Worm (Caenorhabditis elegans) whole organism, L4 larva: ENCODE measurements around the gene cyp-13B1.
A peak's percentile ranks its signal among the peaks of the same experiment; 100 is the strongest.

Source experiments
- F37D6.2 ChIP-seq: sonication (generic microtip); optimal IDR thresholded peaks from 2 replicates; lab custom pipeline; 2016; ENCODE audit warnings: mild to moderate bottlenecking, missing genetic modification characterization, missing compliant biosample characterization
- F44E2.7 ChIP-seq: fragments of 200-800 bp; sonication (Bioruptor generic); IDR thresholded peaks from 2 replicates; pipeline ENCODE4 v2.1.2; 2022; ENCODE audit warnings: missing genetic modification characterization, missing compliant biosample characterization
- Y48G9A.11 ChIP-seq: fragments of 200-800 bp; sonication (Bioruptor generic); IDR thresholded peaks from 2 replicates; pipeline ENCODE4 v1.3.6; 2022; ENCODE audit warnings: missing genetic modification reagents, missing genetic modification characterization, missing compliant biosample characterization
- Y75B8A.6 ChIP-seq: fragments of 200-800 bp; sonication (Bioruptor generic); IDR thresholded peaks from 2 replicates; pipeline ENCODE4 v1.3.6; 2022; ENCODE audit warnings: missing genetic modification reagents, missing genetic modification characterization, missing compliant biosample characterization
- ZK337.2 ChIP-seq: fragments of 200-800 bp; sonication (Bioruptor generic); IDR thresholded peaks from 2 replicates; pipeline ENCODE4 v1.3.6; 2022; ENCODE audit warnings: missing genetic modification reagents, missing genetic modification characterization, missing compliant biosample characterization
- ZK546.5 ChIP-seq, 2 experiments: sonication (generic microtip); optimal IDR thresholded peaks; 2 replicates each; lab custom pipeline; 2017; ENCODE audit warnings: missing biosample characterization in 2 of 2, missing genetic modification characterization in 2 of 2
- aha-1 ChIP-seq: fragments of 150-350 bp; peaks from one replicate; lab custom pipeline; 2014; ENCODE audit warnings: missing biosample characterization, missing genetic modification characterization
- arid-1 ChIP-seq: fragments of 200-800 bp; sonication (Bioruptor generic); conservative IDR thresholded peaks from 2 replicates; pipeline ENCODE4 v1.3.6; 2022; ENCODE audit warnings: missing genetic modification reagents, missing genetic modification characterization, missing compliant biosample characterization
- attf-4 ChIP-seq: sonication (generic microtip); optimal IDR thresholded peaks from 3 replicates; lab custom pipeline; 2017; ENCODE audit warnings: missing biosample characterization, missing genetic modification characterization
- ceh-32 ChIP-seq: sonication (generic microtip); optimal IDR thresholded peaks from 2 replicates; lab custom pipeline; 2016; ENCODE audit warnings: mild to moderate bottlenecking, missing genetic modification characterization, missing compliant biosample characterization; ENCODE audit not compliant: poor library complexity
- ceh-44 ChIP-seq: fragments of 200-800 bp; sonication (Bioruptor generic); IDR thresholded peaks from 2 replicates; pipeline ENCODE4 v1.3.6; 2022; ENCODE audit warnings: missing genetic modification reagents, missing genetic modification characterization, missing compliant biosample characterization
- ceh-82 ChIP-seq: sonication (generic microtip); optimal IDR thresholded peaks from 2 replicates; lab custom pipeline; 2017; ENCODE audit warnings: missing biosample characterization, missing genetic modification characterization
- ces-1 ChIP-seq: fragments of 150-350 bp; sonication (generic microtip); optimal IDR thresholded peaks from 4 replicates; lab custom pipeline; 2014; ENCODE audit warnings: missing biosample characterization, missing genetic modification reagents, missing genetic modification characterization
- daf-16 ChIP-seq, 3 experiments: sonication (generic microtip); optimal IDR thresholded peaks; 2 replicates each; lab custom pipeline; 2016 to 2017; ENCODE audit warnings: missing genetic modification characterization in 3 of 3, missing genetic modification reagents in 3 of 3, mild to moderate bottlenecking in 2 of 3, missing compliant biosample characterization in 2 of 3, missing biosample characterization in 1 of 3, moderate library complexity in 1 of 3
- daf-19 ChIP-seq: fragments of 200-800 bp; sonication (Bioruptor generic); conservative IDR thresholded peaks from 2 replicates; pipeline ENCODE4 v1.3.6; 2022; ENCODE audit warnings: missing genetic modification characterization, missing compliant biosample characterization
- dmd-6 ChIP-seq: fragments of 200-800 bp; sonication (Bioruptor generic); IDR thresholded peaks from 2 replicates; pipeline ENCODE4 v1.3.6; 2022; ENCODE audit warnings: missing genetic modification reagents, missing genetic modification characterization, missing compliant biosample characterization
- dmd-8 ChIP-seq: fragments of 200-800 bp; sonication (Bioruptor generic); IDR thresholded peaks from 2 replicates; pipeline ENCODE4 v1.3.6; 2022; ENCODE audit warnings: missing genetic modification characterization, missing compliant biosample characterization
- duxl-1 ChIP-seq: sonication (generic microtip); optimal IDR thresholded peaks from 2 replicates; lab custom pipeline; 2016; ENCODE audit warnings: mild to moderate bottlenecking, missing genetic modification characterization, moderate library complexity, missing compliant biosample characterization; ENCODE audit not compliant: poor library complexity
- dve-1 ChIP-seq: sonication (generic microtip); optimal IDR thresholded peaks from 2 replicates; lab custom pipeline; 2017; ENCODE audit warnings: antibody characterized with exemption, mild to moderate bottlenecking, missing genetic modification characterization, missing compliant biosample characterization; ENCODE audit not compliant: insufficient read depth
- egl-27 ChIP-seq: sonication (generic microtip); optimal IDR thresholded peaks from 3 replicates; lab custom pipeline; 2017; ENCODE audit warnings: missing biosample characterization, missing genetic modification reagents, missing genetic modification characterization
- fos-1 ChIP-seq: fragments of 150-350 bp; optimal IDR thresholded peaks from 2 replicates; lab custom pipeline; 2014; ENCODE audit warnings: missing biosample characterization, missing genetic modification characterization
- lim-7 ChIP-seq: fragments of 200-800 bp; sonication (Bioruptor generic); IDR thresholded peaks from 2 replicates; pipeline ENCODE4 v1.3.6; 2022; ENCODE audit warnings: missing genetic modification characterization, missing compliant biosample characterization
- lin-13 ChIP-seq: fragments of 150-350 bp; optimal IDR thresholded peaks from 2 replicates; lab custom pipeline; 2014; ENCODE audit warnings: missing biosample characterization, missing genetic modification reagents, missing genetic modification characterization
- lin-38 ChIP-seq: fragments of 200-800 bp; sonication (Bioruptor generic); IDR thresholded peaks from 2 replicates; pipeline ENCODE4 v1.3.6; 2022; ENCODE audit warnings: missing genetic modification reagents, missing genetic modification characterization, missing compliant biosample characterization
- lsy-2 ChIP-seq, 2 experiments: fragments of 150-350 bp in 1 of 2; sonication (generic microtip) in 1 of 2; optimal IDR thresholded peaks; 2 replicates each; lab custom pipeline; 2014 to 2017; ENCODE audit warnings: missing biosample characterization in 2 of 2, missing genetic modification characterization in 2 of 2
- madf-9 ChIP-seq: fragments of 200-800 bp; sonication (Bioruptor generic); conservative IDR thresholded peaks from 2 replicates; pipeline ENCODE4 v1.3.6; 2022; ENCODE audit warnings: missing genetic modification reagents, missing genetic modification characterization, missing compliant biosample characterization
- mdt-29 ChIP-seq: fragments of 200-800 bp; sonication (Bioruptor generic); IDR thresholded peaks from 2 replicates; pipeline ENCODE4 v1.3.6; 2022; ENCODE audit warnings: missing genetic modification reagents, missing genetic modification characterization, missing compliant biosample characterization
- mep-1 ChIP-seq: fragments of 150-350 bp; sonication (generic microtip); optimal IDR thresholded peaks from 3 replicates; lab custom pipeline; 2014; ENCODE audit warnings: missing biosample characterization, missing genetic modification characterization
- mes-2 ChIP-seq: sonication (generic microtip); optimal IDR thresholded peaks from 2 replicates; lab custom pipeline; 2016; ENCODE audit warnings: missing genotype, mild to moderate bottlenecking, missing genetic modification characterization, missing compliant biosample characterization; ENCODE audit not compliant: poor library complexity, severe bottlenecking
- nhr-10 ChIP-seq: fragments of 150-350 bp; optimal IDR thresholded peaks from 2 replicates; lab custom pipeline; 2014; ENCODE audit warnings: missing biosample characterization, missing genetic modification characterization
- nhr-102 ChIP-seq: sonication (generic microtip); optimal IDR thresholded peaks from 2 replicates; lab custom pipeline; 2016; ENCODE audit warnings: mild to moderate bottlenecking, missing genetic modification characterization, moderate library complexity, missing compliant biosample characterization
- nhr-237 ChIP-seq: sonication (generic microtip); optimal IDR thresholded peaks from 2 replicates; lab custom pipeline; 2017; ENCODE audit warnings: missing biosample characterization, missing genetic modification characterization
- nhr-25 ChIP-seq: sonication (generic microtip); optimal IDR thresholded peaks from 2 replicates; lab custom pipeline; 2017; ENCODE audit warnings: missing genetic modification characterization, mild to moderate bottlenecking, missing compliant biosample characterization, antibody characterized with exemption, moderate library complexity, borderline replicate concordance; ENCODE audit not compliant: insufficient read depth
- nhr-48 ChIP-seq: sonication (generic microtip); optimal IDR thresholded peaks from 2 replicates; lab custom pipeline; 2016; ENCODE audit warnings: mild to moderate bottlenecking, missing genetic modification characterization, missing compliant biosample characterization
- nhr-77 ChIP-seq: fragments of 150-350 bp; optimal IDR thresholded peaks from 2 replicates; lab custom pipeline; 2014; ENCODE audit warnings: missing biosample characterization, missing genetic modification characterization
- pha-4 ChIP-seq, 2 experiments: fragments of 150-350 bp in 1 of 2; fragments of 200-800 bp in 1 of 2; sonication (Bioruptor generic) in 1 of 2; IDR thresholded peaks in 1 of 2; optimal IDR thresholded peaks in 1 of 2; 2 replicates each; pipeline versions ENCODE4 v1.3.6 to Lab custom; 2014 to 2022; ENCODE audit warnings: missing genetic modification characterization in 2 of 2, missing genetic modification reagents in 2 of 2, missing biosample characterization in 1 of 2, missing compliant biosample characterization in 1 of 2
- php-3 ChIP-seq: fragments of 200-800 bp; sonication (Bioruptor generic); IDR thresholded peaks from 2 replicates; pipeline ENCODE4 v1.3.6; 2022; ENCODE audit warnings: missing genetic modification reagents, missing genetic modification characterization, missing compliant biosample characterization
- pqm-1 ChIP-seq: sonication (generic microtip); optimal IDR thresholded peaks from 2 replicates; lab custom pipeline; 2017; ENCODE audit warnings: missing biosample characterization, missing genetic modification characterization
- set-16 ChIP-seq: fragments of 200-800 bp; sonication (Bioruptor generic); IDR thresholded peaks from 2 replicates; pipeline ENCODE4 v1.3.6; 2022; ENCODE audit warnings: missing genetic modification reagents, missing genetic modification characterization, missing compliant biosample characterization
- snpc-1.2 ChIP-seq: fragments of 200-800 bp; sonication (Bioruptor generic); IDR thresholded peaks from 2 replicates; pipeline ENCODE4 v1.3.6; 2022; ENCODE audit warnings: missing genetic modification reagents, missing genetic modification characterization, missing compliant biosample characterization
- spr-3 ChIP-seq: fragments of 200-800 bp; sonication (Bioruptor generic); optimal IDR thresholded peaks from 2 replicates; lab custom pipeline; 2018; ENCODE audit warnings: mild to moderate bottlenecking, missing genetic modification characterization, missing compliant biosample characterization
- tag-97 ChIP-seq: fragments of 200-800 bp; sonication (Bioruptor generic); IDR thresholded peaks from 2 replicates; pipeline ENCODE4 v1.3.6; 2022; ENCODE audit warnings: missing genetic modification characterization, missing compliant biosample characterization
- tra-1 ChIP-seq: fragments of 200-800 bp; sonication (Bioruptor generic); IDR thresholded peaks from 2 replicates; pipeline ENCODE4 v1.3.6; 2022; ENCODE audit warnings: missing genetic modification reagents, missing genetic modification characterization, missing compliant biosample characterization
- unc-130 ChIP-seq: sonication (generic microtip); optimal IDR thresholded peaks from 2 replicates; lab custom pipeline; 2016; ENCODE audit warnings: missing genetic modification reagents, missing genetic modification characterization, missing compliant biosample characterization
- unc-62 ChIP-seq, 3 experiments: fragments of 150-350 bp in 1 of 3; sonication (generic microtip); optimal IDR thresholded peaks in 2 of 3; peaks in 1 of 3; 1 replicate in 1 of 3; 2 replicates in 2 of 3; lab custom pipeline; 2014 to 2017; ENCODE audit warnings: missing biosample characterization in 3 of 3, missing genetic modification characterization in 3 of 3, missing genetic modification reagents in 3 of 3, missing genotype in 1 of 3
- vab-7 ChIP-seq: fragments of 200-800 bp; sonication (Bioruptor generic); IDR thresholded peaks from 2 replicates; pipeline ENCODE4 v1.3.6; 2022; ENCODE audit warnings: missing genetic modification reagents, missing genetic modification characterization, missing compliant biosample characterization
- ztf-11 ChIP-seq: fragments of 150-350 bp; optimal IDR thresholded peaks from 2 replicates; lab custom pipeline; 2014; ENCODE audit warnings: missing biosample characterization, missing genetic modification characterization

Gene cyp-13B1

DNA sequence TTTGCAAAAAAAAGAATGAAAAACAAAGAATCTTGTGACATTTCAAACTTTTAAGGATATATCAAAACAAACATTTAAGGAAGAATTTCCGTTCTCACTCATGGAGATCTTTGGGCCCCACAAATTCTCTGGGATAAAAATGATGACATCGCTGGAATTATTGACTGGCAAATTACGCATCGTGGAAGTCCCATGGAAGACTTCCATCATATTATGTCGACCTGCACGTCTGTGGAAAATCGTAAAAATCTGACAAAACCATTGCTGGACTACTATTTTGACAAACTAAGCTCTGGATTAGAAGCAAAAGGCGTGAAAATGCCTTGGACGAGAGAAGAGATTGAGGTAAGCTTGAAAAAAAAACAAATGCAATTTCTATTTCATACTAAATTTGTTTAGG, 8.0 kb upstream of the cyp-13B1 start:
- no peak for TF ChIP-seq snpc-1.2 (GFP tag; lab: Robert Waterston, UW)
- peak; percentile 93 for TF ChIP-seq aha-1 (tag; lab: Kevin White, UChicago)

DNA sequence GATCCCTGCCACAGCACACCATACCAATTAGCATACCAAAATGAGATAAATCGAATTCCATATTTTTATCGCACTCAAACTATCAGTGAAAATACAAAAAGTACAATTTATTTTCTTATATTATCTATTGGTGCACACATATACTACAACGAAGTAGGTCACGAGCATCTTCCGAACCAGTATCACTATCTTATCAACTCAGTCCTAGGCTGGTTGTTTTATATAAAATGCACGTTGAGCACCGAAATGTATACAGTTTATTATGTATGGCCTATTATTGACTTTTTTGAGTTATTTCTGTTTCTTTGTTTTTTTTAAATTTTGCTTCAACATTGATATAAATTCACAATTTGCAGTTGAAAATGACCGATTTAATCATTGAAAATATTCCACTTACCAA, 6.3 kb upstream of the cyp-13B1 start, which contains the start of gene C29F7.2:
Gene C29F7.2 (plus strand): TSS at position 357 of the 400 bp plus-strand sequence.
- TF ChIP-seq dmd-8 (GFP tag; lab: Robert Waterston, UW) (no peak), nhr-25 (tag; lab: Kevin White, UChicago) (no peak), snpc-1.2 (GFP tag; lab: Robert Waterston, UW) (no peak), ZK337.2 (GFP tag; lab: Robert Waterston, UW) (no peak), unc-62 (GFP tag; optimal IDR thresholded peaks at IDR 0.05 in 1 of 2; lab: Kevin White, UChicago) (peak in 1 of 2 experiments; percentile 61), unc-62 (tag; optimal IDR thresholded peaks at IDR 0.05; lab: Kevin White, UChicago) (no peak), tra-1 (GFP tag; lab: Robert Waterston, UW) (no peak), mdt-29 (no peak), ztf-11 (tag; lab: Kevin White, UChicago) (no peak), mes-2 (no peak), nhr-237 (no peak), ces-1 (no peak), arid-1 (GFP tag; lab: Robert Waterston, UW) (no peak), lsy-2 (tag; optimal IDR thresholded peaks at IDR 0.05; lab: Kevin White, UChicago) (no peak), ceh-82 (tag; lab: Kevin White, UChicago) (no peak), pqm-1 (tag; lab: Kevin White, UChicago) (peak; percentile 47), Y75B8A.6 (no peak), Y48G9A.11 (no peak), tag-97 (no peak), mep-1 (tag; lab: Kevin White, UChicago) (peak; percentile 27), duxl-1 (no peak), egl-27 (no peak), F37D6.2 (tag; lab: Kevin White, UChicago) (no peak), attf-4 (tag; lab: Kevin White, UChicago) (no peak), lin-38 (GFP tag; lab: Robert Waterston, UW) (no peak), dve-1 (tag; lab: Kevin White, UChicago) (peak; percentile 84), pha-4 (GFP tag; IDR thresholded peaks at IDR 0.05; lab: Robert Waterston, UW) (no peak), pha-4 (tag; optimal IDR thresholded peaks at IDR 0.05; lab: Kevin White, UChicago) (no peak), F44E2.7 (GFP tag; lab: Robert Waterston, UW) (no peak), vab-7 (no peak), nhr-102 (peak; percentile 1), daf-19 (GFP tag; lab: Robert Waterston, UW) (no peak), madf-9 (GFP tag; lab: Robert Waterston, UW) (no peak), ceh-44 (GFP tag; lab: Robert Waterston, UW) (no peak), lim-7 (GFP tag; lab: Robert Waterston, UW) (no peak), set-16 (GFP tag; lab: Robert Waterston, UW) (no peak), unc-130 (no peak), nhr-10 (tag; lab: Kevin White, UChicago) (no peak), ZK546.5 (tag; optimal IDR thresholded peaks at IDR 0.05; lab: Kevin White, UChicago) (no peak), lin-13 (GFP tag; lab: Kevin White, UChicago) (no peak), nhr-77 (tag; lab: Kevin White, UChicago) (peak; percentile 87), fos-1 (tag; lab: Kevin White, UChicago) (no peak), daf-16 (GFP tag; optimal IDR thresholded peaks at IDR 0.05; lab: Kevin White, UChicago) (peak in 1 of 2 experiments; percentile 2), daf-16 (tag; optimal IDR thresholded peaks at IDR 0.05; lab: Kevin White, UChicago) (peak; percentile 91), ceh-32 (tag; lab: Kevin White, UChicago) (no peak), dmd-6 (GFP tag; lab: Robert Waterston, UW) (peak; percentile 48; the same call in 1 of the 2 replicates), spr-3 (GFP tag; lab: Kevin White, UChicago) (no peak), php-3 (GFP tag; lab: Robert Waterston, UW) (0 out of 2 replicates have a peak, but pooled peaks have one; percentile 33), nhr-48 (tag; lab: Kevin White, UChicago) (peak; percentile 31)
